Fruit fly (Drosophila melanogaster) whole organism: ENCODE results near the gene CG15814.

Experiments used
- CG8478 ChIP-seq: fragments of >200 bp; optimal IDR thresholded peaks from 2 replicates; lab custom pipeline; 2018; ENCODE audit warnings: inconsistent platforms
- psq ChIP-seq: fragments of >200 bp; optimal IDR thresholded peaks from 2 replicates; lab custom pipeline; 2017

dm6 chrX:17880269-17880889, 30.2 kb upstream of the CG15814 start:
- TF ChIP-seq psq (lab: Kevin White, UChicago) (no peak), CG8478 (lab: Kevin White, UChicago) (no peak)
